Fruit fly (Drosophila melanogaster) whole organism, prepupa: ENCODE data around the gene Mur2B.

Experiments used
- CG6792 ChIP-seq: fragments of 200-800 bp; sonication (Bioruptor generic); optimal IDR thresholded peaks from 3 replicates; lab custom pipeline; 2016; ENCODE audit warnings: missing biosample characterization, missing genetic modification characterization
- Hr39 ChIP-seq: fragments of 200-800 bp; sonication (Bioruptor generic); optimal IDR thresholded peaks from 2 replicates; lab custom pipeline; 2016; ENCODE audit warnings: missing biosample characterization, missing genetic modification characterization
- Lpt ChIP-seq: fragments of 200-800 bp; sonication (Bioruptor generic); optimal IDR thresholded peaks from 3 replicates; lab custom pipeline; 2016; ENCODE audit warnings: missing biosample characterization, missing genetic modification characterization
- eg ChIP-seq: fragments of 200-800 bp; sonication (Bioruptor generic); IDR thresholded peaks from 3 replicates; pipeline ENCODE4 v1.3.6; 2022; ENCODE audit warnings: missing biosample characterization, missing genetic modification characterization
- fkh ChIP-seq: fragments of 200-800 bp; sonication (Bioruptor generic); optimal IDR thresholded peaks from 3 replicates; lab custom pipeline; 2017; ENCODE audit warnings: missing biosample characterization, mild to moderate bottlenecking, missing genetic modification characterization, moderate library complexity
- spab ChIP-seq: fragments of 200-800 bp; sonication (Bioruptor generic); optimal IDR thresholded peaks from 2 replicates; lab custom pipeline; 2017; ENCODE audit warnings: missing biosample characterization, mild to moderate bottlenecking, missing genetic modification characterization, missing genetic modification reagents
- vri ChIP-seq: fragments of 200-800 bp; sonication (Bioruptor generic); optimal IDR thresholded peaks from 3 replicates; lab custom pipeline; 2016; ENCODE audit warnings: missing biosample characterization, mild to moderate bottlenecking, missing genetic modification characterization

- TF ChIP-seq Hr39, result no peak
- no peak for TF ChIP-seq spab
- no peak for TF ChIP-seq CG6792
- no peak for TF ChIP-seq fkh (GFP tag; lab: Kevin White, UChicago)
- no peak for TF ChIP-seq Lpt (GFP tag; lab: Kevin White, UChicago)
- no peak for TF ChIP-seq vri (GFP tag; lab: Kevin White, UChicago)
- no peak for TF ChIP-seq eg (GFP tag; lab: Robert Waterston, UW)
Observed at dm6 chrX:1681266-1681665, 12.7 kb upstream of the Mur2B start, which contains the start of gene CG14797.
